Worm (Caenorhabditis elegans): ENCODE results near the gene ten-1.

DNA sequence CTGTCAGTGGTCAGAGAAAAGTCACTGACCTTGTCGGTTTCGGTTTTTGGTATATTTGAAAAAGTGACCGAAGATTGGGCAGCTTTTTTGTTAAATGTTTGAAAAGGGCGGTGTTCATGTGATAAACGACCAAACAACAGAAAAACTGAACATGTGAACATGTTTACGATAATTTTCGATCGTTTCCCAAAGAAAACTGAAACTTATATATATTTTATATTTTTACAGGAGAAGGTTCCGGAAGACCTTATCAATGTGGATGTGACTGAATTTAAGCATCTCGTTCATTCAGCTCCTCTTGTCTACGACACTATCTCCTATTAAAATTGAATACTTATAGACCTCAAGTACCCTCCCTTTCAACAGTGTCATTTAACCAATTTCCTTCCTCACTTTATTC, 21.1 kb upstream of the ten-1 start:
- TF ChIP-seq rnt-1 (tag; optimal IDR thresholded peaks at IDR 0.05) (no peak), tbx-2 (tag; optimal IDR thresholded peaks at IDR 0.05) (no peak)

Data from whole organism, late embryonic.